Fruit fly (Drosophila melanogaster) whole organism, embryonic: ENCODE measurements around the gene Pld3.

Experiments used
- CG11093 ChIP-seq: fragments of 200-800 bp; sonication (Bioruptor generic); IDR thresholded peaks from 3 replicates; pipeline ENCODE4 v1.3.6; 2022; ENCODE audit warnings: missing biosample characterization, missing genetic modification characterization
- CG16779 ChIP-seq: fragments of 200-800 bp; sonication (Bioruptor generic); IDR thresholded peaks from 2 replicates; pipeline ENCODE4 v1.3.6; 2022; ENCODE audit warnings: missing biosample characterization, missing genetic modification characterization
- CG18262 ChIP-seq: fragments of 200-800 bp; optimal IDR thresholded peaks from 3 replicates; lab custom pipeline; 2019; ENCODE audit warnings: missing biosample characterization, mild to moderate bottlenecking, missing genetic modification characterization, moderate library complexity
- CG6272 ChIP-seq: fragments of 200-800 bp; sonication (Bioruptor generic); IDR thresholded peaks from 2 replicates; pipeline ENCODE4 v1.3.6; 2022; ENCODE audit warnings: missing biosample characterization, missing genetic modification characterization
- CG7928 ChIP-seq: fragments of 200-800 bp; sonication (Bioruptor generic); optimal IDR thresholded peaks from 2 replicates; lab custom pipeline; 2017; ENCODE audit warnings: missing biosample characterization, mild to moderate bottlenecking, missing genetic modification characterization
- CG7987 ChIP-seq: fragments of 200-800 bp; sonication (Bioruptor generic); optimal IDR thresholded peaks from 2 replicates; lab custom pipeline; 2018; ENCODE audit warnings: missing biosample characterization, mild to moderate bottlenecking, missing genetic modification characterization, moderate library complexity
- Rx ChIP-seq: fragments of 200-800 bp; sonication (Bioruptor generic); IDR thresholded peaks from 2 replicates; pipeline ENCODE4 v1.3.6; 2022; ENCODE audit warnings: missing biosample characterization, missing genetic modification characterization
- Tbp ChIP-seq: fragments of >200 bp; optimal IDR thresholded peaks from 2 replicates; lab custom pipeline; 2018; ENCODE audit warnings: missing biosample characterization, missing genetic modification characterization
- ase ChIP-seq: fragments of 200-800 bp; sonication (Bioruptor generic); IDR thresholded peaks from 3 replicates; pipeline ENCODE4 v1.3.6; 2022; ENCODE audit warnings: missing biosample characterization, missing genetic modification characterization
- gro ChIP-seq: fragments of 200-800 bp; sonication (Bioruptor generic); optimal IDR thresholded peaks from 2 replicates; lab custom pipeline; 2016; ENCODE audit warnings: missing biosample characterization, missing genetic modification characterization
- onecut ChIP-seq: fragments of 200-800 bp; sonication (Bioruptor generic); IDR thresholded peaks from 2 replicates; pipeline ENCODE4 v1.3.6; 2022; ENCODE audit warnings: missing biosample characterization, missing genetic modification characterization

- TF ChIP-seq Rx (GFP tag; lab: Robert Waterston, UW) (no peak), CG16779 (GFP tag; lab: Robert Waterston, UW) (no peak), onecut (GFP tag; lab: Robert Waterston, UW) (no peak), CG7928 (no peak), CG18262 (no peak), Tbp (GFP tag; lab: Kevin White, UChicago) (no peak), ase (GFP tag; lab: Robert Waterston, UW) (no peak), CG11093 (no peak), CG6272 (GFP tag; lab: Robert Waterston, UW) (no peak), CG7987 (no peak), gro (GFP tag; lab: Kevin White, UChicago) (no peak)
Measured at dm6 chr2L:21172922-21173321, 14.3 kb downstream of the Pld3 start, which contains the start of gene CG31627.
